Worm (Caenorhabditis elegans): ENCODE measurements around the gene cdf-1.

cdf-1 gene

ce11 chrX:6551073-6551652, 46.2 kb upstream of the cdf-1 start:
- TF ChIP-seq mxl-3 (GFP tag; optimal IDR thresholded peaks at IDR 0.05) (peak; percentile 14), hlh-11 (tag; optimal IDR thresholded peaks at IDR 0.05) (peak; percentile 33), lin-39 (tag; optimal IDR thresholded peaks at IDR 0.05) (no peak), mep-1 (tag; optimal IDR thresholded peaks at IDR 0.05) (peak; percentile 20), fkh-10 (GFP tag; optimal IDR thresholded peaks at IDR 0.05) (no peak), unc-62 (GFP tag; optimal IDR thresholded peaks at IDR 0.05 in 1 of 2) (peak in 1 of 2 experiments; percentile 82), unc-62 (tag; optimal IDR thresholded peaks at IDR 0.05) (no peak), hlh-30 (tag; optimal IDR thresholded peaks at IDR 0.05; ENCODE audit: insufficient read depth) (peak; percentile 33), unc-130 (GFP tag; optimal IDR thresholded peaks at IDR 0.05) (no peak), aha-1 (tag) (peak; percentile 51), spr-1 (tag; optimal IDR thresholded peaks at IDR 0.05) (no peak), ceh-28 (tag; optimal IDR thresholded peaks at IDR 0.05) (peak; percentile 4), daf-16 (GFP tag; optimal IDR thresholded peaks at IDR 0.05) (no peak), daf-16 (tag; optimal IDR thresholded peaks at IDR 0.05) (peak; percentile 34), lin-1 (GFP tag; IDR thresholded peaks at IDR 0.05) (no peak), hmg-1.1 (GFP tag; IDR thresholded peaks at IDR 0.05) (peak; percentile 37; the same call in 1 of the 2 replicates), dve-1 (tag; optimal IDR thresholded peaks at IDR 0.05; ENCODE audit: insufficient read depth) (peak; percentile 25)

DNA sequence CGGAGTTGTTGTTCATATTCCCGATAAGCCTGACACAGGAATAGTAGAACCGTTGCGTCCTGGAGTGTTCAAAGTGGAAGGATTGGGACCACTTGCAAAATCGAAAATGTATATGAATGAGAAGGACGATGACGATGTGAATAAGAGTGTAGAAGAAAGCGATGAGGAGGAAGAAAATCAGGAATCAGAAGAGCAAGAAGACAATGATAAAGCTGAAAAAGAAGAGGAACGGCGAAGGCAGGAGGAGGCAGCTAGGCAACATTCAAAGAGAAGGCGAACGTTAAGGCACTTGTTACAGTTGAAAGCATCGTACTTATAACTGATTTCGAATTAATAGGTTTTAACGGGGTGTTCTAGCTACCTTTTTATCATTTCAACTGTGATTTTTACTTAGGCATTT, 38.7 kb upstream of the cdf-1 start:
- TF ChIP-seq unc-62 (GFP tag; optimal IDR thresholded peaks at IDR 0.05 in 1 of 2) (peak in 1 of 2 experiments; percentile 98), unc-62 (tag; optimal IDR thresholded peaks at IDR 0.05) (no peak), T20F7.1 (GFP tag; optimal IDR thresholded peaks at IDR 0.05) (no peak)

ce11 chrX:6542692-6543091, 37.7 kb upstream of the cdf-1 start, which contains the start of gene T14E8.2:
TSS of gene T14E8.2 (plus strand) at chrX:6542992.
- TF ChIP-seq lin-15B (tag; optimal IDR thresholded peaks at IDR 0.05) (no peak), nhr-42 (GFP tag; IDR thresholded peaks at IDR 0.05) (no peak), lin-13 (GFP tag; optimal IDR thresholded peaks at IDR 0.05) (no peak), mdl-1 (tag; optimal IDR thresholded peaks at IDR 0.05) (no peak), ztf-11 (tag; optimal IDR thresholded peaks at IDR 0.05) (no peak), ztf-7 (tag; optimal IDR thresholded peaks at IDR 0.05) (no peak), ctbp-1 (GFP tag; IDR thresholded peaks at IDR 0.05) (no peak)

- TF ChIP-seq dmd-6 (GFP tag; IDR thresholded peaks at IDR 0.05), result peak; percentile 75
- no peak for TF ChIP-seq mep-1 (tag; optimal IDR thresholded peaks at IDR 0.05)
- no peak for TF ChIP-seq fkh-10 (GFP tag; optimal IDR thresholded peaks at IDR 0.05)
- TF ChIP-seq dve-1 (tag; optimal IDR thresholded peaks at IDR 0.05; ENCODE audit: insufficient read depth), result peak; percentile 64
- TF ChIP-seq daf-8 (GFP tag; IDR thresholded peaks at IDR 0.05), result no peak
- no peak for TF ChIP-seq R02D3.7 (tag; optimal IDR thresholded peaks at IDR 0.05)
- peak; percentile 33 for TF ChIP-seq mxl-3 (GFP tag; optimal IDR thresholded peaks at IDR 0.05)
- TF ChIP-seq daf-16 (GFP tag; optimal IDR thresholded peaks at IDR 0.05), result no peak
- TF ChIP-seq daf-16 (tag; optimal IDR thresholded peaks at IDR 0.05), result peak; percentile 59
- TF ChIP-seq hlh-11 (tag; optimal IDR thresholded peaks at IDR 0.05), result peak; percentile 68
- peak; percentile 36 for TF ChIP-seq pqm-1 (tag; optimal IDR thresholded peaks at IDR 0.05)
- peak; percentile 19 for TF ChIP-seq nhr-28 (tag; optimal IDR thresholded peaks at IDR 0.05)
Observed at ce11 chrX:6538068-6538467, 33.1 kb upstream of the cdf-1 start.

DNA sequence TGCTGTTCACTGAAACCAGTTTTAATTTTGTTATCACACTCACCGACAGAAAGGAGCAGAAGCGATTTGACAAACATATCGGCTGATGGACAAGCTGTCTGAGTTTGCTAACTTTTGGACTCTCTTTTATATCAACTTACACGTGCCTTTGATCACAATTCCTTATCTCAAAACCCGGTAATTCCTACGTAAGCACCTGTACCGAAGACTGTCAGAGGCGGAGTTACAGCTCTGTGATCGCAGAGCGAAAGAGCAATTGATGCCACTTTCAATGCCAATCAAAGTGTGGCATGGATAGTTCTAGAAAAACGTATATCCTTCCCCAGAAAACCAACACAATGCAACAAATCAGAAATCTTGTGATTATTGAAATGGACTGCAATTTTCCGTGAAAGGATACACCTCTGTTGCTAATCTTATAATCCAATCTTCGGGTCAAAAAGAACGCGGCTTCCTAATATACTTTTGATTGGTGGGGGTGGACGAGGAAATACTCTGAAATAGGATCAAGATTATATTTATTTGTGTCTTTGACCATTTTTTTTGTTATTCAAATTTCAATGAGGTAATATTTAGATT, 31.8 kb upstream of the cdf-1 start, which contains the start of gene ilys-5:
ilys-5 (minus strand) TSS at position 140 of the 579 bp plus-strand sequence.
- peak; percentile 32 for TF ChIP-seq hlh-30 (tag; optimal IDR thresholded peaks at IDR 0.05; ENCODE audit: insufficient read depth)
- TF ChIP-seq saeg-2 (GFP tag; IDR thresholded peaks at IDR 0.05), result no peak
- no peak for TF ChIP-seq daf-16 (GFP tag; optimal IDR thresholded peaks at IDR 0.05)
- peak; percentile 19 for TF ChIP-seq daf-16 (tag; optimal IDR thresholded peaks at IDR 0.05)
- TF ChIP-seq zag-1 (tag; optimal IDR thresholded peaks at IDR 0.05), result no peak
- TF ChIP-seq ztf-7 (tag; optimal IDR thresholded peaks at IDR 0.05), result no peak
- TF ChIP-seq mdt-29 (GFP tag; IDR thresholded peaks at IDR 0.05), result peak; percentile 90
- no peak for TF ChIP-seq pqm-1 (tag; optimal IDR thresholded peaks at IDR 0.05)
- 0 out of 2 replicates have a peak, but pooled peaks have one; percentile 13 for TF ChIP-seq php-3 (GFP tag; IDR thresholded peaks at IDR 0.05)
- TF ChIP-seq madf-5 (GFP tag; IDR thresholded peaks at IDR 0.05), result no peak
- TF ChIP-seq nhr-48 (tag; optimal IDR thresholded peaks at IDR 0.05), result peak; percentile 80
- TF ChIP-seq snpc-1.2 (GFP tag; IDR thresholded peaks at IDR 0.05), result 0 out of 2 replicates have a peak, but pooled peaks have one; percentile 21
- peak; percentile 85 for TF ChIP-seq hlh-11 (tag; optimal IDR thresholded peaks at IDR 0.05)
- TF ChIP-seq Y105C5A.15 (GFP tag; IDR thresholded peaks at IDR 0.05), result no peak
- peak; percentile 85 for TF ChIP-seq dve-1 (tag; optimal IDR thresholded peaks at IDR 0.05; ENCODE audit: insufficient read depth)
- no peak for TF ChIP-seq skn-1 (tag; optimal IDR thresholded peaks at IDR 0.05)
- peak; percentile 40 for TF ChIP-seq mxl-3 (GFP tag; optimal IDR thresholded peaks at IDR 0.05)
- TF ChIP-seq lin-15B (tag; optimal IDR thresholded peaks at IDR 0.05), result no peak
- peak; percentile 38 for TF ChIP-seq nhr-102 (tag; optimal IDR thresholded peaks at IDR 0.05)
- TF ChIP-seq tra-1 (GFP tag; IDR thresholded peaks at IDR 0.05), result no peak
- peak; percentile 93 for TF ChIP-seq dmd-6 (GFP tag; IDR thresholded peaks at IDR 0.05)

Measured in whole organism, L4 larva.